Worm (Caenorhabditis elegans) whole organism, young adult: ENCODE data around the gene T19D7.5.

ENCODE experiments used
- B0035.1 ChIP-seq: sonication (generic microtip); optimal IDR thresholded peaks from 2 replicates; lab custom pipeline; 2016; ENCODE audit warnings: missing genetic modification characterization, mild to moderate bottlenecking, missing compliant biosample characterization, missing genotype, missing genetic modification reagents
- C06A6.2 ChIP-seq: fragments of 200-800 bp; sonication (Bioruptor generic); conservative IDR thresholded peaks from 2 replicates; pipeline ENCODE4 v1.3.6; 2022; ENCODE audit warnings: missing genetic modification characterization, missing compliant biosample characterization
- C17E4.6 ChIP-seq: fragments of 200-800 bp; sonication (Bioruptor generic); IDR thresholded peaks from 2 replicates; pipeline ENCODE4 v1.3.6; 2022; ENCODE audit warnings: missing genetic modification reagents, missing genetic modification characterization, missing compliant biosample characterization
- D2030.7 ChIP-seq: fragments of 200-800 bp; sonication (Bioruptor generic); IDR thresholded peaks from 2 replicates; pipeline ENCODE4 v1.3.6; 2022; ENCODE audit warnings: missing genetic modification reagents, missing genetic modification characterization, missing compliant biosample characterization
- F22D6.2 ChIP-seq: sonication (generic microtip); optimal IDR thresholded peaks from 2 replicates; lab custom pipeline; 2016; ENCODE audit warnings: mild to moderate bottlenecking, missing genetic modification characterization, missing compliant biosample characterization
- F37B4.10 ChIP-seq: fragments of 200-800 bp; sonication (Bioruptor generic); IDR thresholded peaks from 2 replicates; pipeline ENCODE4 v1.3.6; 2022; ENCODE audit warnings: missing genetic modification characterization, missing compliant biosample characterization
- F49E8.2 ChIP-seq: sonication (generic microtip); optimal IDR thresholded peaks from 3 replicates; lab custom pipeline; 2017; ENCODE audit warnings: missing genetic modification characterization, mild to moderate bottlenecking, missing compliant biosample characterization, antibody characterized with exemption, moderate library complexity; ENCODE audit not compliant: insufficient read depth
- F57C9.4 ChIP-seq: sonication (generic microtip); optimal IDR thresholded peaks from 2 replicates; lab custom pipeline; 2017; ENCODE audit warnings: mild to moderate bottlenecking, missing genetic modification characterization, missing compliant biosample characterization
- Y53F4B.3 ChIP-seq: fragments of 200-800 bp; sonication (Bioruptor generic); IDR thresholded peaks from 2 replicates; pipeline ENCODE4 v1.3.6; 2022; ENCODE audit warnings: missing genetic modification reagents, missing genetic modification characterization, missing compliant biosample characterization
- Y67H2A.10 ChIP-seq: fragments of 200-800 bp; sonication (Bioruptor generic); conservative IDR thresholded peaks from 2 replicates; pipeline ENCODE4 v1.3.6; 2022; ENCODE audit warnings: missing genetic modification reagents, missing genetic modification characterization, missing compliant biosample characterization
- akir-1 ChIP-seq: fragments of 200-800 bp; sonication (Bioruptor generic); optimal IDR thresholded peaks from 2 replicates; lab custom pipeline; 2018; ENCODE audit warnings: mild to moderate bottlenecking, missing genetic modification characterization, moderate library complexity, missing compliant biosample characterization
- ama-1 ChIP-seq, 3 experiments: fragments of 150-350 bp in 1 of 3; sonication (generic microtip) in 2 of 3; optimal IDR thresholded peaks; 2 replicates each; lab custom pipeline; 2014 to 2018; ENCODE audit warnings: missing biosample characterization in 2 of 3, missing genetic modification characterization in 2 of 3, missing genetic modification reagents in 2 of 3
- bed-1 ChIP-seq: fragments of 200-800 bp; sonication (Bioruptor generic); IDR thresholded peaks from 2 replicates; pipeline ENCODE4 v1.3.6; 2022; ENCODE audit warnings: missing genetic modification reagents, missing genetic modification characterization, missing compliant biosample characterization
- ccch-3 ChIP-seq: fragments of 200-800 bp; sonication (Bioruptor generic); optimal IDR thresholded peaks from 2 replicates; lab custom pipeline; 2018; ENCODE audit warnings: mild to moderate bottlenecking, missing genetic modification characterization, missing compliant biosample characterization
- cebp-1 ChIP-seq, 2 experiments: fragments of 200-800 bp in 1 of 2; sonication (Bioruptor generic) in 1 of 2; sonication (generic microtip) in 1 of 2; IDR thresholded peaks in 1 of 2; optimal IDR thresholded peaks in 1 of 2; 2 replicates each; pipeline versions ENCODE4 v1.3.6 to Lab custom; 2017 to 2022; ENCODE audit warnings: missing compliant biosample characterization in 2 of 2, missing genetic modification characterization in 2 of 2, mild to moderate bottlenecking in 1 of 2, missing genetic modification reagents in 1 of 2, moderate library complexity in 1 of 2
- ceh-27 ChIP-seq: fragments of 200-800 bp; sonication (Bioruptor generic); optimal IDR thresholded peaks from 2 replicates; lab custom pipeline; 2018; ENCODE audit warnings: mild to moderate bottlenecking, missing genetic modification characterization, moderate library complexity, missing compliant biosample characterization
- ceh-40 ChIP-seq: fragments of 200-800 bp; sonication (Bioruptor generic); IDR thresholded peaks from 2 replicates; pipeline ENCODE4 v1.3.6; 2022; ENCODE audit warnings: missing genetic modification characterization, missing compliant biosample characterization
- dpl-1 ChIP-seq: fragments of 150-350 bp; optimal IDR thresholded peaks from 2 replicates; lab custom pipeline; 2014; ENCODE audit warnings: missing biosample characterization, missing genetic modification reagents, missing genetic modification characterization
- egl-18 ChIP-seq: fragments of 200-800 bp; sonication (Bioruptor generic); IDR thresholded peaks from 2 replicates; pipeline ENCODE4 v1.3.6; 2022; ENCODE audit warnings: missing genetic modification reagents, missing genetic modification characterization, missing compliant biosample characterization
- egl-44 ChIP-seq: fragments of 200-800 bp; sonication (Bioruptor generic); IDR thresholded peaks from 2 replicates; pipeline ENCODE4 v1.3.6; 2022; ENCODE audit warnings: missing genetic modification reagents, missing genetic modification characterization, missing compliant biosample characterization
- egrh-3 ChIP-seq: fragments of 200-800 bp; sonication (Bioruptor generic); IDR thresholded peaks from 2 replicates; pipeline ENCODE4 v1.3.6; 2022; ENCODE audit warnings: missing genetic modification reagents, missing genetic modification characterization, missing compliant biosample characterization
- ets-4 ChIP-seq: fragments of 200-800 bp; sonication (Bioruptor generic); optimal IDR thresholded peaks from 2 replicates; lab custom pipeline; 2018; ENCODE audit warnings: mild to moderate bottlenecking, missing genetic modification characterization, missing compliant biosample characterization
- fkh-3 ChIP-seq: sonication (generic microtip); optimal IDR thresholded peaks from 2 replicates; lab custom pipeline; 2016; ENCODE audit warnings: mild to moderate bottlenecking, missing genetic modification characterization, missing compliant biosample characterization
- hsf-1 ChIP-seq: fragments of 200-800 bp; sonication (Bioruptor generic); IDR thresholded peaks from 2 replicates; pipeline ENCODE4 v1.3.6; 2022; ENCODE audit warnings: missing genetic modification reagents, missing genetic modification characterization, missing compliant biosample characterization
- let-607 ChIP-seq, 2 experiments: fragments of 200-800 bp in 1 of 2; sonication (Bioruptor generic) in 1 of 2; sonication (generic microtip) in 1 of 2; optimal IDR thresholded peaks; 2 replicates each; lab custom pipeline; 2016 to 2018; ENCODE audit warnings: mild to moderate bottlenecking in 2 of 2, missing compliant biosample characterization in 2 of 2, missing genetic modification characterization in 2 of 2, moderate library complexity in 2 of 2, missing genotype in 1 of 2
- lin-26 ChIP-seq: fragments of 200-800 bp; sonication (Bioruptor generic); IDR thresholded peaks from 2 replicates; pipeline ENCODE4 v1.3.6; 2022; ENCODE audit warnings: missing genetic modification reagents, missing genetic modification characterization, missing compliant biosample characterization
- lsl-1 ChIP-seq: fragments of 200-800 bp; sonication (Bioruptor generic); optimal IDR thresholded peaks from 2 replicates; lab custom pipeline; 2018; ENCODE audit warnings: mild to moderate bottlenecking, missing genetic modification characterization, moderate library complexity, missing compliant biosample characterization
- nhr-120 ChIP-seq: fragments of 200-800 bp; sonication (Bioruptor generic); IDR thresholded peaks from 2 replicates; pipeline ENCODE4 v1.3.6; 2022; ENCODE audit warnings: missing genetic modification characterization, missing compliant biosample characterization
- nhr-179 ChIP-seq: sonication (generic microtip); optimal IDR thresholded peaks from 2 replicates; lab custom pipeline; 2016; ENCODE audit warnings: mild to moderate bottlenecking, missing genetic modification characterization, missing compliant biosample characterization
- nhr-80 ChIP-seq: sonication (generic microtip); optimal IDR thresholded peaks from 2 replicates; lab custom pipeline; 2016; ENCODE audit warnings: missing genetic modification characterization, missing compliant biosample characterization
- nhr-90 ChIP-seq: sonication (generic microtip); optimal IDR thresholded peaks from 2 replicates; lab custom pipeline; 2016; ENCODE audit warnings: missing genotype, mild to moderate bottlenecking, missing genetic modification characterization, missing compliant biosample characterization
- snpc-3.4 ChIP-seq: sonication (generic microtip); optimal IDR thresholded peaks from 2 replicates; lab custom pipeline; 2017; ENCODE audit warnings: missing genetic modification characterization, mild to moderate bottlenecking, missing compliant biosample characterization, antibody characterized with exemption, moderate library complexity, missing genotype, missing genetic modification reagents
- somi-1 ChIP-seq: fragments of 200-800 bp; sonication (Bioruptor generic); optimal IDR thresholded peaks from 2 replicates; lab custom pipeline; 2018; ENCODE audit warnings: mild to moderate bottlenecking, missing genetic modification characterization, missing compliant biosample characterization
- tlf-1 ChIP-seq: fragments of 200-800 bp; sonication (Bioruptor generic); optimal IDR thresholded peaks from 2 replicates; lab custom pipeline; 2018; ENCODE audit warnings: mild to moderate bottlenecking, missing genetic modification characterization, missing compliant biosample characterization
- zfh-2 ChIP-seq: fragments of 200-800 bp; sonication (Bioruptor generic); conservative IDR thresholded peaks from 2 replicates; pipeline ENCODE4 v1.3.6; 2022; ENCODE audit warnings: missing genetic modification reagents, missing genetic modification characterization, missing compliant biosample characterization

Gene T19D7.5

ce11 chrX:637588-637987 lies 28.4 kb downstream of the T19D7.5 start:
- TF ChIP-seq ceh-27 (GFP tag; lab: Kevin White, UChicago): no peak
- no peak for TF ChIP-seq somi-1 (GFP tag; lab: Kevin White, UChicago)
- no peak for TF ChIP-seq C06A6.2 (GFP tag; lab: Robert Waterston, UW)
- TF ChIP-seq B0035.1 (tag; lab: Kevin White, UChicago): no peak
- TF ChIP-seq egl-18: no peak
- TF ChIP-seq nhr-80 (tag; lab: Kevin White, UChicago): peak; percentile 89
- no peak for TF ChIP-seq bed-1 (GFP tag; lab: Robert Waterston, UW)
- peak in 1 of 2 experiments; percentile 8 for TF ChIP-seq let-607 (tag; optimal IDR thresholded peaks at IDR 0.05; lab: Kevin White, UChicago)
- TF ChIP-seq ama-1 (optimal IDR thresholded peaks at IDR 0.05; lab: Kevin White, UChicago): no peak
- TF ChIP-seq ama-1 (GFP tag; optimal IDR thresholded peaks at IDR 0.05; lab: Kevin White, UChicago): no peak
- peak; percentile 16 for TF ChIP-seq ets-4 (GFP tag; lab: Kevin White, UChicago)

ce11 chrX:636893-637292 lies 29.1 kb downstream of the T19D7.5 start, which contains the start of gene pha-2:
TSS of gene pha-2 (minus strand) at chrX:636993.
- no peak for TF ChIP-seq F37B4.10
- TF ChIP-seq lsl-1: no peak
- no peak for TF ChIP-seq ceh-40 (GFP tag; lab: Robert Waterston, UW)
- TF ChIP-seq F57C9.4 (tag; lab: Kevin White, UChicago): no peak
- TF ChIP-seq nhr-120: no peak
- TF ChIP-seq zfh-2 (GFP tag; lab: Robert Waterston, UW): no peak
- TF ChIP-seq nhr-179 (tag; lab: Kevin White, UChicago): no peak
- TF ChIP-seq F22D6.2 (tag; lab: Kevin White, UChicago): no peak
- no peak for TF ChIP-seq egrh-3 (GFP tag; lab: Robert Waterston, UW)
- no peak for TF ChIP-seq D2030.7 (GFP tag; lab: Robert Waterston, UW)
- no peak for TF ChIP-seq dpl-1
- TF ChIP-seq fkh-3 (tag; lab: Kevin White, UChicago): no peak
- TF ChIP-seq akir-1 (GFP tag; lab: Kevin White, UChicago): no peak
- no peak for TF ChIP-seq Y53F4B.3 (GFP tag; lab: Robert Waterston, UW)
- no peak for TF ChIP-seq tlf-1
- no peak for TF ChIP-seq nhr-90 (tag; lab: Kevin White, UChicago)
- TF ChIP-seq hsf-1 (GFP tag; lab: Robert Waterston, UW): no peak
- TF ChIP-seq snpc-3.4: no peak
- TF ChIP-seq Y67H2A.10 (GFP tag; lab: Robert Waterston, UW): no peak
- TF ChIP-seq lin-26 (GFP tag; lab: Robert Waterston, UW): no peak

ce11 chrX:629134-629533 lies 36.9 kb downstream of the T19D7.5 start, which contains the start of gene M6.4:
TSS of gene M6.4 (plus strand) at chrX:629188.
- TF ChIP-seq egl-44 (GFP tag; lab: Robert Waterston, UW) (no peak), C17E4.6 (GFP tag; lab: Robert Waterston, UW) (no peak), ccch-3 (no peak), F49E8.2 (tag; lab: Kevin White, UChicago) (no peak), ets-4 (GFP tag; lab: Kevin White, UChicago) (no peak)

- TF ChIP-seq zfh-2 (GFP tag; lab: Robert Waterston, UW): peak; percentile 94
- no peak for TF ChIP-seq let-607 (tag; optimal IDR thresholded peaks at IDR 0.05; lab: Kevin White, UChicago)
- TF ChIP-seq egrh-3 (GFP tag; lab: Robert Waterston, UW): peak; percentile 61; the same call in 1 of the 2 replicates
- TF ChIP-seq cebp-1 (GFP tag; IDR thresholded peaks at IDR 0.05; lab: Robert Waterston, UW): 0 out of 2 replicates have a peak, but pooled peaks have one; percentile 3
- no peak for TF ChIP-seq cebp-1 (tag; optimal IDR thresholded peaks at IDR 0.05; lab: Kevin White, UChicago)
Measured at ce11 chrX:621688-622087, 44.3 kb downstream of the T19D7.5 start.
